Worm (Caenorhabditis elegans) whole organism, L3 larva: Measurements from ENCODE around the gene W08F4.7.

Experiments
- ceh-9 ChIP-seq: sonication (generic microtip); optimal IDR thresholded peaks from 2 replicates; lab custom pipeline; 2018; ENCODE audit warnings: missing biosample characterization, missing genetic modification characterization
- fkh-10 ChIP-seq: sonication (generic microtip); optimal IDR thresholded peaks from 2 replicates; lab custom pipeline; 2017; ENCODE audit warnings: missing biosample characterization, missing genetic modification reagents, missing genetic modification characterization
- pqm-1 ChIP-seq: fragments of 150-350 bp; optimal IDR thresholded peaks from 2 replicates; lab custom pipeline; 2017; ENCODE audit warnings: missing biosample characterization, missing genetic modification characterization, inconsistent platforms
- snpc-4 ChIP-seq: fragments of 150-350 bp; optimal IDR thresholded peaks from 2 replicates; lab custom pipeline; 2014; ENCODE audit warnings: missing biosample characterization, missing genetic modification characterization

- no peak for TF ChIP-seq snpc-4 (tag; lab: Kevin White, UChicago)
- TF ChIP-seq pqm-1 (tag; lab: Kevin White, UChicago): no peak
- no peak for TF ChIP-seq ceh-9 (tag; lab: Kevin White, UChicago)
- no peak for TF ChIP-seq fkh-10 (GFP tag; lab: Kevin White, UChicago)
Observed at ce11 chrII:605267-605666, 27.7 kb upstream of the W08F4.7 start, which contains the start of gene W04H10.2.
